Worm (Caenorhabditis elegans) whole organism, L3 larva: ENCODE data around the gene K08E5.5.

Source experiments
- ZK546.5 ChIP-seq: sonication (generic microtip); optimal IDR thresholded peaks from 2 replicates; lab custom pipeline; 2017; ENCODE audit warnings: missing biosample characterization, missing genetic modification characterization
- aly-2 ChIP-seq: fragments of 150-350 bp; optimal IDR thresholded peaks from 2 replicates; lab custom pipeline; 2014; ENCODE audit warnings: missing biosample characterization, missing genetic modification characterization
- ama-1 ChIP-seq: fragments of 150-350 bp; optimal IDR thresholded peaks from 2 replicates; lab custom pipeline; 2018
- ceh-16 ChIP-seq: sonication (generic microtip); optimal IDR thresholded peaks from 2 replicates; lab custom pipeline; 2017; ENCODE audit warnings: missing biosample characterization, missing genetic modification characterization
- ceh-28 ChIP-seq: fragments of 150-350 bp; optimal IDR thresholded peaks from 2 replicates; lab custom pipeline; 2014; ENCODE audit warnings: missing biosample characterization, missing genetic modification reagents, missing genetic modification characterization
- ceh-82 ChIP-seq: fragments of 150-350 bp; optimal IDR thresholded peaks from 2 replicates; lab custom pipeline; 2014; ENCODE audit warnings: missing biosample characterization, missing genetic modification characterization
- ceh-9 ChIP-seq: sonication (generic microtip); optimal IDR thresholded peaks from 2 replicates; lab custom pipeline; 2018; ENCODE audit warnings: missing biosample characterization, missing genetic modification characterization
- egl-27 ChIP-seq: sonication (generic microtip); optimal IDR thresholded peaks from 4 replicates; lab custom pipeline; 2017; ENCODE audit warnings: missing biosample characterization, missing genetic modification reagents, missing genetic modification characterization
- egl-5 ChIP-seq: fragments of 150-350 bp; optimal IDR thresholded peaks from 2 replicates; lab custom pipeline; 2017; ENCODE audit warnings: missing biosample characterization, missing genetic modification reagents, missing genetic modification characterization, inconsistent platforms
- fkh-10 ChIP-seq: sonication (generic microtip); optimal IDR thresholded peaks from 2 replicates; lab custom pipeline; 2017; ENCODE audit warnings: missing biosample characterization, missing genetic modification reagents, missing genetic modification characterization
- hmg-11 ChIP-seq: sonication (generic microtip); optimal IDR thresholded peaks from 2 replicates; lab custom pipeline; 2016; ENCODE audit warnings: missing genetic modification characterization, missing compliant biosample characterization
- jun-1 ChIP-seq: fragments of 150-350 bp; optimal IDR thresholded peaks from 2 replicates; lab custom pipeline; 2014; ENCODE audit warnings: missing biosample characterization, missing genetic modification reagents, missing genetic modification characterization
- lin-15B ChIP-seq: fragments of 150-350 bp; optimal IDR thresholded peaks from 2 replicates; lab custom pipeline; 2014; ENCODE audit warnings: missing biosample characterization, missing genetic modification characterization
- lin-39 ChIP-seq: fragments of 150-350 bp; optimal IDR thresholded peaks from 2 replicates; lab custom pipeline; 2018; ENCODE audit warnings: missing biosample characterization, missing genetic modification reagents, missing genetic modification characterization
- lsy-12 ChIP-seq: sonication (generic microtip); optimal IDR thresholded peaks from 2 replicates; lab custom pipeline; 2016; ENCODE audit warnings: mild to moderate bottlenecking, missing genetic modification characterization, missing compliant biosample characterization
- mdl-1 ChIP-seq: fragments of 150-350 bp; optimal IDR thresholded peaks from 2 replicates; lab custom pipeline; 2014; ENCODE audit warnings: missing biosample characterization, missing genetic modification characterization
- mml-1 ChIP-seq: fragments of 150-350 bp; sonication (generic microtip); optimal IDR thresholded peaks from 3 replicates; lab custom pipeline; 2014; ENCODE audit warnings: missing biosample characterization, missing genetic modification characterization
- nfya-1 ChIP-seq: sonication (generic microtip); optimal IDR thresholded peaks from 2 replicates; lab custom pipeline; 2017; ENCODE audit warnings: missing genetic modification characterization, mild to moderate bottlenecking, missing compliant biosample characterization, antibody characterized with exemption, moderate library complexity; ENCODE audit not compliant: insufficient read depth
- nhr-11 ChIP-seq: fragments of 150-350 bp; optimal IDR thresholded peaks from 2 replicates; lab custom pipeline; 2014; ENCODE audit warnings: missing biosample characterization, missing genetic modification characterization
- nhr-23 ChIP-seq: fragments of 150-350 bp; optimal IDR thresholded peaks from 2 replicates; lab custom pipeline; 2014; ENCODE audit warnings: missing biosample characterization, missing genetic modification reagents, missing genetic modification characterization
- nhr-237 ChIP-seq: fragments of 150-350 bp; optimal IDR thresholded peaks from 2 replicates; lab custom pipeline; 2014; ENCODE audit warnings: missing biosample characterization, missing genetic modification characterization
- nhr-25 ChIP-seq: sonication (generic microtip); optimal IDR thresholded peaks from 2 replicates; lab custom pipeline; 2017; ENCODE audit warnings: missing biosample characterization, missing genetic modification characterization
- nhr-28 ChIP-seq: fragments of 150-350 bp; optimal IDR thresholded peaks from 2 replicates; lab custom pipeline; 2014; ENCODE audit warnings: missing biosample characterization, missing genetic modification characterization
- nhr-67 ChIP-seq: fragments of 150-350 bp; optimal IDR thresholded peaks from 2 replicates; lab custom pipeline; 2014; ENCODE audit warnings: missing biosample characterization, missing genetic modification characterization
- nhr-76 ChIP-seq: fragments of 150-350 bp; sonication (generic microtip); optimal IDR thresholded peaks from 5 replicates; lab custom pipeline; 2014; ENCODE audit warnings: missing biosample characterization, missing genetic modification characterization
- nhr-77 ChIP-seq: fragments of 150-350 bp; optimal IDR thresholded peaks from 2 replicates; lab custom pipeline; 2014; ENCODE audit warnings: missing biosample characterization, missing genetic modification characterization
- pha-4 ChIP-seq: fragments of 150-350 bp; optimal IDR thresholded peaks from 2 replicates; lab custom pipeline; 2014; ENCODE audit warnings: missing biosample characterization, missing genetic modification reagents, missing genetic modification characterization
- sea-2 ChIP-seq: fragments of 150-350 bp; sonication (generic microtip); optimal IDR thresholded peaks from 4 replicates; lab custom pipeline; 2014; ENCODE audit warnings: missing biosample characterization, missing genetic modification reagents, missing genetic modification characterization
- skn-1 ChIP-seq: fragments of 150-350 bp; optimal IDR thresholded peaks from 2 replicates; lab custom pipeline; 2014; ENCODE audit warnings: missing biosample characterization, missing genetic modification characterization
- snpc-4 ChIP-seq: fragments of 150-350 bp; optimal IDR thresholded peaks from 2 replicates; lab custom pipeline; 2014; ENCODE audit warnings: missing biosample characterization, missing genetic modification characterization
- unc-39 ChIP-seq: sonication (generic microtip); optimal IDR thresholded peaks from 4 replicates; lab custom pipeline; 2017; ENCODE audit warnings: missing biosample characterization, missing genetic modification characterization
- unc-62 ChIP-seq: fragments of 150-350 bp; sonication (generic microtip); optimal IDR thresholded peaks from 4 replicates; lab custom pipeline; 2014; ENCODE audit warnings: missing biosample characterization, missing genetic modification reagents, missing genetic modification characterization
- zag-1 ChIP-seq: fragments of 150-350 bp; optimal IDR thresholded peaks from 2 replicates; lab custom pipeline; 2014; ENCODE audit warnings: missing biosample characterization, missing genetic modification characterization
- ztf-11 ChIP-seq: fragments of 150-350 bp; optimal IDR thresholded peaks from 2 replicates; lab custom pipeline; 2014; ENCODE audit warnings: missing biosample characterization, missing genetic modification characterization

K08E5.5 gene

ce11 chrIII:10153003-10153402, 7.3 kb downstream of the K08E5.5 start (continued):
- TF ChIP-seq ztf-11 (tag; lab: Kevin White, UChicago) (no peak), nhr-23 (tag; lab: Kevin White, UChicago) (no peak), ceh-9 (no peak), ama-1 (lab: Kevin White, UChicago) (no peak)
- TF ChIP-seq, all 47 proteins: peak for 5

DNA sequence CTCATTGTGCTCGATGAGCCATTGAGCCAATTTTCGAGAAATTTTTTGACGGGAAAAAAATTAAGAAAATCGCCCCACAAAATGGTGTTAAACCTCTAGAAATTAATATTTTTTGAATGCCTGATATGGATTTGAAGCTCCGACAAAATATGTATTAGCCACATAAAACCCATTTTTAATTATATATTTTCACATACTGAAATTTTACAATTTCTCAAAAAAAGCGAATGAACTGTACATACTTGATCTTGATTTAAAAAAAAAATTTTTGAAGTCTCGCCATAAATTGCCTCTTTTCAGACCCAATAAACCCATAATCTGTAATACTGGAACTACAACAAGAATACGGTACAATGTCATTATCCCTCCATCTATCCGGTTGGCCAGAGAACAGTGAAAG, 7.8 kb downstream of the K08E5.5 start, which contains the start of gene nac-3:
TSS of gene nac-3 (plus strand) at position 301 of the 400 bp plus-strand sequence.
- no peak for TF ChIP-seq pha-4
- TF ChIP-seq nhr-28 (tag; lab: Kevin White, UChicago) = no peak
- TF ChIP-seq ztf-11 (tag; lab: Kevin White, UChicago) = no peak
- TF ChIP-seq nhr-76 (tag; lab: Kevin White, UChicago) = no peak
- TF ChIP-seq ama-1 (lab: Kevin White, UChicago) = no peak
- no peak for TF ChIP-seq mml-1
- TF ChIP-seq ceh-82 (tag; lab: Kevin White, UChicago) = no peak
- no peak for TF ChIP-seq jun-1 (tag; lab: Kevin White, UChicago)
- no peak for TF ChIP-seq unc-39
- TF ChIP-seq snpc-4 (tag; lab: Kevin White, UChicago) = no peak
- no peak for TF ChIP-seq lsy-12 (tag; lab: Kevin White, UChicago)
- TF ChIP-seq nhr-237 (tag; lab: Kevin White, UChicago) = no peak
- TF ChIP-seq egl-5 (tag; lab: Kevin White, UChicago) = no peak

DNA sequence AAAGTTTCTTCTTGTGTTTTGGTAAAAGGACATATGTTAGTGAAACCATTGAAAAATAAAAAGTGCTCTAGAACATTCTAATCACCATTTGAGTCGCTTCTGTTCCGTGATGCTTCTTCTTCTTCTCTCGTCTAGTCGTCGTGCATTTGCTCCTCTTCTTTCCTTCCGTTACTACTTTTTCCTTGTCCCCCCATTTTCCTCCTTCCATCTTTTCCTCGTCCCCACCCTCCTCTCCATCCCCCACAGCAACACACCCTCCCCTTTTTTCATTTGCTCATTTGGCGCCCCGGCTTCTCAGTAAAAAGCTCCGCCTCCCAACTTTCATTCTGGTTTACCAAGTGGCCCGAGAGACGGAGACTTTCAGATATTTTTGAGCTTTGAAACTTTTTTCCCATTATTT, 8.6 kb downstream of the K08E5.5 start:
- TF ChIP-seq ceh-28 (tag; lab: Kevin White, UChicago) (no peak), ama-1 (lab: Kevin White, UChicago) (peak; percentile 28), nfya-1 (tag; lab: Kevin White, UChicago) (peak; percentile 55), hmg-11 (peak; percentile 31), zag-1 (tag; lab: Kevin White, UChicago) (no peak), lin-39 (tag; lab: Kevin White, UChicago) (peak; percentile 74)

- no peak for TF ChIP-seq hmg-11
- no peak for TF ChIP-seq egl-27 (tag; lab: Kevin White, UChicago)
- no peak for TF ChIP-seq ama-1 (lab: Kevin White, UChicago)
- TF ChIP-seq mml-1 = no peak
- TF ChIP-seq sea-2 (GFP tag; lab: Kevin White, UChicago) = no peak
- TF ChIP-seq nhr-237 (tag; lab: Kevin White, UChicago) = no peak
- TF ChIP-seq nhr-23 (tag; lab: Kevin White, UChicago) = no peak
- TF ChIP-seq, all 47 proteins: peak for 0
These were observed 9.6 kb downstream of the K08E5.5 start for ce11 chrIII:10150710-10151109.

DNA sequence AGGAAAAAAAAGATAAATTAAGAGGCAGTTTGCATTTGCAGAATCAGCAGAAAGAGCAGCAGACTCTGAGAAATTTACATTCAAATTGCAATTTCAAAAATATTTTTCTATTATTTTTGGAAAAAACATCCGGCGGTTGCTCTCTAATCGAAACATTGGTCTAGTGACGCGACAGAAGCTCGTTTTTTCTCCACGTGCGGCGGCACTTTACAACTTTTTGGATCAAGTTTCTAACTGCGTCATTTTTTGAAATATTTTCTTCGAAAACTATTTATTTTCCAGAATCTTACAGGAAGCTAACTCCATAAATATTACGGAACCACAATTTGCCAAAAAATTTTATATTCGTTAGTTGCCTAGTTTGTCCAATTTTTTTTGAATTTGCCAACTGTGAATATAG, 10.4 kb downstream of the K08E5.5 start:
- no peak for TF ChIP-seq mdl-1
- TF ChIP-seq nhr-28 (tag; lab: Kevin White, UChicago) = no peak
- TF ChIP-seq nhr-25 = no peak

ce11 chrIII:10146701-10147100, 13.6 kb downstream of the K08E5.5 start, which contains the start of gene K08E5.1:
Gene K08E5.1, minus strand, starts transcription at chrIII:10146801.
- TF ChIP-seq sea-2 (GFP tag; lab: Kevin White, UChicago) (no peak), ZK546.5 (tag; lab: Kevin White, UChicago) (no peak), pha-4 (no peak), skn-1 (no peak), aly-2 (tag; lab: Kevin White, UChicago) (no peak), nhr-67 (no peak), nhr-77 (tag; lab: Kevin White, UChicago) (no peak)

ce11 chrIII:10140732-10141131, 19.6 kb downstream of the K08E5.5 start, which contains the start of gene K08E5.6:
Gene K08E5.6, plus strand, starts transcription at chrIII:10141032.
- TF ChIP-seq fkh-10 (GFP tag; lab: Kevin White, UChicago) (no peak), nhr-11 (tag; lab: Kevin White, UChicago) (no peak), ceh-9 (no peak), unc-62 (GFP tag; lab: Kevin White, UChicago) (no peak), ZK546.5 (tag; lab: Kevin White, UChicago) (no peak), nhr-77 (tag; lab: Kevin White, UChicago) (no peak), ceh-16 (no peak), lin-15B (no peak), ceh-28 (tag; lab: Kevin White, UChicago) (no peak), aly-2 (tag; lab: Kevin White, UChicago) (no peak)
